Fruit fly (Drosophila melanogaster): ENCODE measurements around the gene tomboy20.
A peak's percentile ranks its signal among the peaks of the same experiment; 100 is the strongest.

tomboy20 gene

dm6 chr3R:10699020-10699951 is 36.5 kb downstream of the tomboy20 start (continued):
- peak; percentile 79 for TF ChIP-seq sug (tag; optimal IDR thresholded peaks at IDR 0.05)
- no peak for TF ChIP-seq br (optimal IDR thresholded peaks at IDR 0.05)
- no peak for TF ChIP-seq Kr (GFP tag; optimal IDR thresholded peaks at IDR 0.05)
- TF ChIP-seq chinmo (GFP tag; IDR thresholded peaks at IDR 0.05; ENCODE audit: partially characterized antibody) = no peak
- TF ChIP-seq shn (GFP tag; optimal IDR thresholded peaks at IDR 0.05) = peak; percentile 5
- peak; percentile 36 for TF ChIP-seq Jarid2 (GFP tag; optimal IDR thresholded peaks at IDR 0.05)
- TF ChIP-seq pros (GFP tag; optimal IDR thresholded peaks at IDR 0.05) = no peak
- no peak for TF ChIP-seq aop (GFP tag; IDR thresholded peaks at IDR 0.05)
- no peak for TF ChIP-seq abd-A (tag; optimal IDR thresholded peaks at IDR 0.05)
- no peak for TF ChIP-seq CG10462 (GFP tag; optimal IDR thresholded peaks at IDR 0.05)
- TF ChIP-seq ap (GFP tag; IDR thresholded peaks at IDR 0.05) = no peak
- no peak for TF ChIP-seq Dip2 (GFP tag; IDR thresholded peaks at IDR 0.05)
- peak; percentile 47; the same call in 1 of the 2 replicates for TF ChIP-seq seq (GFP tag; IDR thresholded peaks at IDR 0.05)
- TF ChIP-seq Hey (tag; optimal IDR thresholded peaks at IDR 0.05) = peak; percentile 76
- TF ChIP-seq dysf (GFP tag; IDR thresholded peaks at IDR 0.05) = no peak
- no peak for TF ChIP-seq CG2116 (GFP tag; optimal IDR thresholded peaks at IDR 0.05)
- TF ChIP-seq dm (GFP tag; optimal IDR thresholded peaks at IDR 0.05) = no peak
- no peak for TF ChIP-seq CG11093 (GFP tag; IDR thresholded peaks at IDR 0.05)
- TF ChIP-seq CG2875 (GFP tag; optimal IDR thresholded peaks at IDR 0.05) = no peak
- TF ChIP-seq CG30020 (tag; optimal IDR thresholded peaks at IDR 0.05) = no peak
- no peak for TF ChIP-seq CG17186 (GFP tag; optimal IDR thresholded peaks at IDR 0.05)
- no peak for TF ChIP-seq gce (GFP tag; IDR thresholded peaks at IDR 0.05)
- no peak for TF ChIP-seq zen (tag; optimal IDR thresholded peaks at IDR 0.05)
- no peak for TF ChIP-seq CG1602 (GFP tag; optimal IDR thresholded peaks at IDR 0.05)
- no peak for TF ChIP-seq fru (optimal IDR thresholded peaks at IDR 0.05)
- no peak for TF ChIP-seq Mrtf (GFP tag; IDR thresholded peaks at IDR 0.05)
- no peak for TF ChIP-seq esg (GFP tag; conservative IDR thresholded peaks at IDR 0.05)
- TF ChIP-seq Hr3 (GFP tag; optimal IDR thresholded peaks at IDR 0.05) = no peak
- TF ChIP-seq ind (GFP tag; optimal IDR thresholded peaks at IDR 0.05) = peak; percentile 22
- TF ChIP-seq CG16779 (GFP tag; IDR thresholded peaks at IDR 0.05) = no peak
- TF ChIP-seq CG7745 (tag; optimal IDR thresholded peaks at IDR 0.05) = no peak
- no peak for TF ChIP-seq Ravus (GFP tag; IDR thresholded peaks at IDR 0.05)
- peak; percentile 27 for TF ChIP-seq CG7786 (GFP tag; optimal IDR thresholded peaks at IDR 0.05)
- no peak for TF ChIP-seq rib (GFP tag; IDR thresholded peaks at IDR 0.05)
- TF ChIP-seq sim (GFP tag; IDR thresholded peaks at IDR 0.05) = no peak
- no peak for TF ChIP-seq Ets97D (GFP tag; optimal IDR thresholded peaks at IDR 0.05)
- TF ChIP-seq bigmax (GFP tag; optimal IDR thresholded peaks at IDR 0.05) = no peak
- TF ChIP-seq amos (GFP tag; IDR thresholded peaks at IDR 0.05; ENCODE audit: partially characterized antibody) = no peak
- no peak for TF ChIP-seq CG2199 (GFP tag; IDR thresholded peaks at IDR 0.05)
- TF ChIP-seq toy (GFP tag; IDR thresholded peaks at IDR 0.05) = no peak
- TF ChIP-seq odd (GFP tag; optimal IDR thresholded peaks at IDR 0.05) = peak; percentile 9
- no peak for TF ChIP-seq NFAT (GFP tag; IDR thresholded peaks at IDR 0.05)
- TF ChIP-seq Dek (tag; optimal IDR thresholded peaks at IDR 0.05) = peak; percentile 32
- TF ChIP-seq PHDP (tag; optimal IDR thresholded peaks at IDR 0.05) = no peak
- no peak for TF ChIP-seq CG6683 (GFP tag; optimal IDR thresholded peaks at IDR 0.05)
- no peak for TF ChIP-seq CG8478 (optimal IDR thresholded peaks at IDR 0.05)
- peak; percentile 2 for TF ChIP-seq CG15514 (GFP tag; optimal IDR thresholded peaks at IDR 0.05)
- no peak for TF ChIP-seq Camta (GFP tag; optimal IDR thresholded peaks at IDR 0.05)
- no peak for TF ChIP-seq Ada2b (GFP tag; IDR thresholded peaks at IDR 0.05)
- TF ChIP-seq C15 (GFP tag; IDR thresholded peaks at IDR 0.05) = no peak
- TF ChIP-seq CG31224 (GFP tag; IDR thresholded peaks at IDR 0.05) = no peak

All from whole organism, embryonic.